Worm (Caenorhabditis elegans) whole organism, late embryonic: ENCODE measurements around the gene srz-64.

Experiments
- C08G9.2 ChIP-seq: sonication (generic microtip); optimal IDR thresholded peaks from 2 replicates; lab custom pipeline; 2016; ENCODE audit warnings: mild to moderate bottlenecking, missing genetic modification characterization, moderate library complexity, missing compliant biosample characterization
- C38D4.7 ChIP-seq: fragments of 200-800 bp; sonication (Bioruptor generic); optimal IDR thresholded peaks from 2 replicates; lab custom pipeline; 2018; ENCODE audit warnings: mild to moderate bottlenecking, missing genetic modification characterization, moderate library complexity, missing compliant biosample characterization
- F13H6.1 ChIP-seq: sonication (generic microtip); optimal IDR thresholded peaks from 2 replicates; lab custom pipeline; 2016; ENCODE audit warnings: missing genetic modification characterization, missing compliant biosample characterization
- K02D7.2 ChIP-seq: sonication (generic microtip); optimal IDR thresholded peaks from 2 replicates; lab custom pipeline; 2017; ENCODE audit warnings: mild to moderate bottlenecking, missing genetic modification characterization, missing compliant biosample characterization
- ahr-1 ChIP-seq: sonication (generic microtip); optimal IDR thresholded peaks from 2 replicates; lab custom pipeline; 2016; ENCODE audit warnings: missing genetic modification characterization, missing compliant biosample characterization
- ceh-18 ChIP-seq: sonication (generic microtip); optimal IDR thresholded peaks from 2 replicates; lab custom pipeline; 2016; ENCODE audit warnings: missing genetic modification characterization, missing compliant biosample characterization
- ceh-19 ChIP-seq: fragments of 200-800 bp; sonication (Bioruptor generic); optimal IDR thresholded peaks from 2 replicates; lab custom pipeline; 2018; ENCODE audit warnings: mild to moderate bottlenecking, missing genetic modification characterization, missing compliant biosample characterization
- ceh-2 ChIP-seq: sonication (generic microtip); optimal IDR thresholded peaks from 2 replicates; lab custom pipeline; 2016; ENCODE audit warnings: missing genotype, missing genetic modification characterization, missing compliant biosample characterization
- ceh-24 ChIP-seq: sonication (generic microtip); optimal IDR thresholded peaks from 2 replicates; lab custom pipeline; 2016; ENCODE audit warnings: mild to moderate bottlenecking, missing genetic modification characterization, missing compliant biosample characterization
- ceh-30 ChIP-seq: fragments of 150-350 bp; optimal IDR thresholded peaks from 2 replicates; lab custom pipeline; 2014; ENCODE audit warnings: missing biosample characterization, missing genetic modification characterization
- ceh-31 ChIP-seq: sonication (generic microtip); optimal IDR thresholded peaks from 2 replicates; lab custom pipeline; 2016; ENCODE audit warnings: missing genetic modification characterization, missing compliant biosample characterization
- ceh-34 ChIP-seq: sonication (generic microtip); optimal IDR thresholded peaks from 2 replicates; lab custom pipeline; 2016; ENCODE audit warnings: mild to moderate bottlenecking, missing genetic modification characterization, missing compliant biosample characterization
- ceh-45 ChIP-seq: fragments of 200-800 bp; sonication (Bioruptor generic); IDR thresholded peaks from 2 replicates; pipeline ENCODE4 v1.3.6; 2022; ENCODE audit warnings: missing genetic modification reagents, missing genetic modification characterization, missing compliant biosample characterization
- ceh-48 ChIP-seq: sonication (generic microtip); optimal IDR thresholded peaks from 2 replicates; lab custom pipeline; 2016; ENCODE audit warnings: missing genetic modification characterization, inconsistent platforms, missing compliant biosample characterization
- ceh-6 ChIP-seq: fragments of 200-800 bp; sonication (Bioruptor generic); optimal IDR thresholded peaks from 2 replicates; lab custom pipeline; 2018; ENCODE audit warnings: mild to moderate bottlenecking, missing genetic modification characterization, missing compliant biosample characterization
- che-1 ChIP-seq: sonication (generic microtip); optimal IDR thresholded peaks from 2 replicates; lab custom pipeline; 2016; ENCODE audit warnings: mild to moderate bottlenecking, missing genetic modification characterization, missing compliant biosample characterization
- dmd-4 ChIP-seq: sonication (generic microtip); optimal IDR thresholded peaks from 2 replicates; lab custom pipeline; 2016; ENCODE audit warnings: borderline replicate concordance, missing genetic modification characterization, missing compliant biosample characterization
- dve-1 ChIP-seq: sonication (generic microtip); optimal IDR thresholded peaks from 2 replicates; lab custom pipeline; 2017; ENCODE audit warnings: antibody characterized with exemption, mild to moderate bottlenecking, missing genetic modification characterization, missing compliant biosample characterization
- elt-2 ChIP-seq: sonication (generic microtip); optimal IDR thresholded peaks from 2 replicates; lab custom pipeline; 2016; ENCODE audit warnings: missing genetic modification reagents, missing genetic modification characterization, missing compliant biosample characterization
- elt-4 ChIP-seq: sonication (generic microtip); optimal IDR thresholded peaks from 2 replicates; lab custom pipeline; 2016; ENCODE audit warnings: missing genetic modification characterization, missing compliant biosample characterization
- ets-4 ChIP-seq: sonication (generic microtip); optimal IDR thresholded peaks from 2 replicates; lab custom pipeline; 2016; ENCODE audit warnings: missing genetic modification characterization, missing compliant biosample characterization
- eyg-1 ChIP-seq: sonication (generic microtip); optimal IDR thresholded peaks from 2 replicates; lab custom pipeline; 2016; ENCODE audit warnings: missing genotype, missing genetic modification characterization, missing compliant biosample characterization
- fax-1 ChIP-seq: sonication (generic microtip); optimal IDR thresholded peaks from 2 replicates; lab custom pipeline; 2016; ENCODE audit warnings: missing genotype, missing genetic modification characterization, missing compliant biosample characterization
- fkh-10 ChIP-seq: fragments of 150-350 bp; optimal IDR thresholded peaks from 2 replicates; lab custom pipeline; 2014; ENCODE audit warnings: missing biosample characterization, missing genetic modification reagents, missing genetic modification characterization
- fkh-6 ChIP-seq: sonication (generic microtip); optimal IDR thresholded peaks from 2 replicates; lab custom pipeline; 2016; ENCODE audit warnings: missing genetic modification characterization, missing compliant biosample characterization
- gmeb-2 ChIP-seq: sonication (generic microtip); optimal IDR thresholded peaks from 2 replicates; lab custom pipeline; 2016; ENCODE audit warnings: missing genetic modification characterization, inconsistent platforms, missing compliant biosample characterization
- hlh-13 ChIP-seq: fragments of 200-800 bp; sonication (Bioruptor generic); optimal IDR thresholded peaks from 2 replicates; lab custom pipeline; 2018; ENCODE audit warnings: mild to moderate bottlenecking, missing genetic modification characterization, missing compliant biosample characterization
- hlh-30 ChIP-seq: sonication (generic microtip); optimal IDR thresholded peaks from 2 replicates; lab custom pipeline; 2017; ENCODE audit warnings: antibody characterized with exemption, missing genetic modification characterization, missing compliant biosample characterization; ENCODE audit not compliant: insufficient read depth
- lim-6 ChIP-seq: sonication (generic microtip); optimal IDR thresholded peaks from 2 replicates; lab custom pipeline; 2016; ENCODE audit warnings: missing genetic modification characterization, missing compliant biosample characterization
- lin-11 ChIP-seq: fragments of 200-800 bp; sonication (Bioruptor generic); optimal IDR thresholded peaks from 2 replicates; lab custom pipeline; 2018; ENCODE audit warnings: mild to moderate bottlenecking, missing genetic modification characterization, missing compliant biosample characterization
- mec-3 ChIP-seq: sonication (generic microtip); optimal IDR thresholded peaks from 2 replicates; lab custom pipeline; 2016; ENCODE audit warnings: borderline replicate concordance, missing genetic modification characterization, missing compliant biosample characterization
- nhr-11 ChIP-seq: fragments of 150-350 bp; optimal IDR thresholded peaks from 2 replicates; lab custom pipeline; 2014; ENCODE audit warnings: missing biosample characterization, missing genetic modification characterization
- odd-2 ChIP-seq: sonication (generic microtip); optimal IDR thresholded peaks from 2 replicates; lab custom pipeline; 2017; ENCODE audit warnings: antibody characterized with exemption, mild to moderate bottlenecking, missing genetic modification characterization, missing compliant biosample characterization
- pag-3 ChIP-seq: sonication (generic microtip); optimal IDR thresholded peaks from 2 replicates; lab custom pipeline; 2016; ENCODE audit warnings: missing compliant biosample characterization, missing genetic modification characterization, borderline replicate concordance
- pha-4 ChIP-seq: fragments of 150-350 bp; optimal IDR thresholded peaks from 2 replicates; lab custom pipeline; 2018; ENCODE audit warnings: missing biosample characterization, missing genetic modification reagents, missing genetic modification characterization
- ref-2 ChIP-seq: sonication (generic microtip); optimal IDR thresholded peaks from 2 replicates; lab custom pipeline; 2016; ENCODE audit warnings: missing genetic modification characterization, missing compliant biosample characterization
- rnt-1 ChIP-seq: sonication (generic microtip); optimal IDR thresholded peaks from 2 replicates; lab custom pipeline; 2016; ENCODE audit warnings: missing genetic modification characterization, missing compliant biosample characterization
- sdc-2 ChIP-seq: sonication (generic microtip); optimal IDR thresholded peaks from 2 replicates; lab custom pipeline; 2016; ENCODE audit warnings: missing genotype, missing genetic modification characterization, missing compliant biosample characterization
- sox-2 ChIP-seq: fragments of 200-800 bp; sonication (Bioruptor generic); IDR thresholded peaks from 2 replicates; pipeline ENCODE4 v1.3.6; 2022; ENCODE audit warnings: missing genetic modification reagents, missing genetic modification characterization, missing compliant biosample characterization
- sox-4 ChIP-seq: sonication (generic microtip); optimal IDR thresholded peaks from 2 replicates; lab custom pipeline; 2017; ENCODE audit warnings: mild to moderate bottlenecking, missing genetic modification characterization, inconsistent platforms, missing compliant biosample characterization
- tbx-2 ChIP-seq: sonication (generic microtip); optimal IDR thresholded peaks from 2 replicates; lab custom pipeline; 2016; ENCODE audit warnings: missing genetic modification characterization, missing compliant biosample characterization
- tbx-7 ChIP-seq: sonication (generic microtip); optimal IDR thresholded peaks from 2 replicates; lab custom pipeline; 2016; ENCODE audit warnings: missing genotype, missing genetic modification characterization, missing compliant biosample characterization
- unc-3 ChIP-seq, 2 experiments: fragments of 200-800 bp in 1 of 2; sonication (Bioruptor generic) in 1 of 2; sonication (generic microtip) in 1 of 2; conservative IDR thresholded peaks in 1 of 2; optimal IDR thresholded peaks in 1 of 2; 2 replicates each; pipeline versions ENCODE4 v1.3.6 to Lab custom; 2016 to 2022; ENCODE audit warnings: missing compliant biosample characterization in 2 of 2, missing genetic modification characterization in 2 of 2, missing genetic modification reagents in 1 of 2
- ztf-16 ChIP-seq: sonication (generic microtip); optimal IDR thresholded peaks from 2 replicates; lab custom pipeline; 2017; ENCODE audit warnings: missing genetic modification characterization, missing compliant biosample characterization

Gene srz-64

DNA sequence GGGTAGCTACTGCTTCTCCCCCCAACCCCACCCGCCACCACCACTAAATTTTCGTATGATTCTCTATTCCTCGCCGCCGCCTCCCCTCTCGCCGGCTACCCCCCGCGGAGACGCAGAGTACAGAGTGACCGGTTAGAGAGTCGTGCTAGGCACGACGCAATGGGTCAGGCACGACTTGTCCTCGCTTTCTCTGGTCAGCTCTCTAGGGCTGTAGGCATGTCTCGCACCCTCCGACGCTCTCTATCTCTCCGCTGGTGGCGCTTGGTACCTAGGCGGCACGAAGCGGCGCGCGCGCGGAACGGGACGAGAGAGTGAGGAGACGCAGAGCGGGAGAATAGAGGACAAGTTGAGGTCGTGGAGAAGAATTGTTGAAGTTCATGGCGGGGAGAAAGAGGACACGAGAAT, 46.2 kb downstream of the srz-64 start (continued):
- TF ChIP-seq ref-2 (tag; lab: Kevin White, UChicago) (peak; percentile 95), elt-2 (tag; lab: Kevin White, UChicago) (peak; percentile 61), rnt-1 (tag; lab: Kevin White, UChicago) (peak; percentile 89), sox-2 (GFP tag; lab: Robert Waterston, UW) (no peak), dve-1 (tag; lab: Kevin White, UChicago) (peak; percentile 64), fkh-6 (tag; lab: Kevin White, UChicago) (peak; percentile 15), fkh-10 (GFP tag; lab: Kevin White, UChicago) (no peak), ceh-31 (tag; lab: Kevin White, UChicago) (peak; percentile 91), ztf-16 (peak; percentile 6), fax-1 (peak; percentile 34), hlh-30 (tag; lab: Kevin White, UChicago) (peak; percentile 86)

DNA sequence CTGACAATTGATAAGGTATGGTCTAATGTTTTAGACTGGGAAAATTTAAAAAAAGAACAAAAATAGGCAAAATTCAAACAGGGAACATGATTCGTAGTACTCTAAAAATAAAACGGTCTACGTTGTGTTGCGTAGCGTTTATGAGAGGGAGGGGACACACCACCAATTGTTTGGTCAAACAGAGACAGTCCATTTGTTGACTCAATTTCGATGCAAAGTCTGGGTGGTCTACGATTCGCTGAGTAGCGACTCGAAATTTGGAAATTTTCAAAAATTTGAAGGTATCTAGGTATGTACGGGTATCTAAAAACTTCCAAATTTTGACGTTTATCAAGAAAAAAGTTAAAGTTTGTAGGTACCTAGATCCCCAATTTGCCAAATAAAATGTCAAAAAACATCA, 47.3 kb downstream of the srz-64 start:
- TF ChIP-seq ztf-16 (no peak), ceh-24 (tag; lab: Kevin White, UChicago) (no peak), dmd-4 (tag; lab: Kevin White, UChicago) (no peak), ceh-34 (tag; lab: Kevin White, UChicago) (no peak)

DNA sequence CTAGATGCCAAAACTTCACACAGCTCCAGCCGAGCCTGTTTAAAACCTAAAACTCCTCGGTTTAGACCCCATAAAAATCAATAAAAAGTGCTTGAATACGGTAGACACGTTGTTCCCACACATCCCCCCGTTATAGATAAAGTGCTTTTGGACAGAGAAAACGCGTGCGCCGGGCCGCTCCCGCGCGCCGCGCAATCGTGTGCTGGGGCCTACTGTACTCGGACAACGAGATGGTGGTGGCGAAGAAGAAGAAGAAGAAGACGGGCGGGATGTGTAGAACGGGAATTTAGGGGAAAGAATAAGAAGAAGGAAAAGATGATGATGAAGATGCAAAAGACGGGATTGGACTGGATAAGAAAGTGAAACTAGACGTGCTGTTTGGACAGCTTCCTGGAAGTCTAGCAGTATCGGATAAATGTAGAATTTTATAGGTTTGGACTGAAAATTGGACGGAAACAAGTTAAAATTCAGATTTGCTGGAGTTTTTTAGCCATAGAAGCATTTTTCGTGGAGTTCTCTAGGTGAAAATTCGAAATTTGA, 48.6 kb downstream of the srz-64 start:
- no peak for TF ChIP-seq ceh-19
- no peak for TF ChIP-seq pag-3 (tag; lab: Kevin White, UChicago)
- TF ChIP-seq C08G9.2 (tag; lab: Kevin White, UChicago) = peak; percentile 2
- no peak for TF ChIP-seq ets-4 (tag; lab: Kevin White, UChicago)
- TF ChIP-seq ceh-18 (tag; lab: Kevin White, UChicago) = no peak
- no peak for TF ChIP-seq lim-6 (tag; lab: Kevin White, UChicago)
- TF ChIP-seq che-1 = no peak
- no peak for TF ChIP-seq fkh-10 (GFP tag; lab: Kevin White, UChicago)
- no peak for TF ChIP-seq sox-4 (tag; lab: Kevin White, UChicago)
- TF ChIP-seq dmd-4 (tag; lab: Kevin White, UChicago) = no peak
- TF ChIP-seq ceh-45 (GFP tag; lab: Robert Waterston, UW) = no peak
- TF ChIP-seq mec-3 (tag; lab: Kevin White, UChicago) = peak; percentile 28
- no peak for TF ChIP-seq ceh-48 (tag; lab: Kevin White, UChicago)

DNA sequence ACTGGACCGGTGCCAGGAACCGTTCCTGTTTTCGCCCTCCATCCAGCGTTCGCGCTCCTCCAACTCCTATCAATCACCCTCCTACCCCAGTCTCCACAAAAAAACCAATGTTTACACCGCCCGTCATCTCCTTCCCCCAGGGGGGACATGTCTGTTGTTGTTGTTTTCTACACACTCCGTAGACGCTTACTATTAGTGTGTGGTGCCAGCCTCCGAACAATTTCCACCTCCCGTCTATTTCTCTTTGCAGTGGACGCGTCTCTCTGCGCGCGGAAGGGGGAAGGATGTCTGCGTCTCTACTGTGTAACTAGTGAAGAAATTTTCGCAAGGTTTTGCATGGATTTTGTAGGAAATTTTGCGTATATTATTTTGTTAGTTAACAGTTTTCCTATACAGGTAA, 50.6 kb downstream of the srz-64 start:
- TF ChIP-seq odd-2 (tag; lab: Kevin White, UChicago) (no peak), pha-4 (tag; lab: Kevin White, UChicago) (no peak), gmeb-2 (tag; lab: Kevin White, UChicago) (no peak), hlh-13 (GFP tag; lab: Kevin White, UChicago) (no peak), C08G9.2 (tag; lab: Kevin White, UChicago) (peak; percentile 16), ahr-1 (tag; lab: Kevin White, UChicago) (no peak), fax-1 (no peak), C38D4.7 (GFP tag; lab: Kevin White, UChicago) (no peak), ceh-18 (tag; lab: Kevin White, UChicago) (peak; percentile 15), ceh-6 (GFP tag; lab: Kevin White, UChicago) (peak; percentile 30), dmd-4 (tag; lab: Kevin White, UChicago) (no peak), ref-2 (tag; lab: Kevin White, UChicago) (peak; percentile 72), unc-3 (GFP tag; conservative IDR thresholded peaks at IDR 0.05; lab: Robert Waterston, UW) (no peak), unc-3 (tag; optimal IDR thresholded peaks at IDR 0.05; lab: Kevin White, UChicago) (no peak), ceh-2 (tag; lab: Kevin White, UChicago) (peak; percentile 40), sdc-2 (tag; lab: Kevin White, UChicago) (no peak), F13H6.1 (peak; percentile 26), nhr-11 (tag; lab: Kevin White, UChicago) (no peak), lin-11 (no peak), ets-4 (tag; lab: Kevin White, UChicago) (no peak), K02D7.2 (tag; lab: Kevin White, UChicago) (no peak), elt-4 (tag; lab: Kevin White, UChicago) (no peak), ztf-16 (peak; percentile 39), tbx-7 (tag; lab: Kevin White, UChicago) (no peak), ceh-48 (tag; lab: Kevin White, UChicago) (no peak), rnt-1 (tag; lab: Kevin White, UChicago) (peak; percentile 22), tbx-2 (tag; lab: Kevin White, UChicago) (peak; percentile 58), che-1 (peak; percentile 4), eyg-1 (tag; lab: Kevin White, UChicago) (no peak), ceh-30 (no peak), ceh-19 (no peak)
